Fruit fly (Drosophila melanogaster): Measurements from ENCODE around the gene Tdh.
"Not testable (repeated sequence)": the region's sequence is repeated elsewhere in the genome, so short reads cannot be mapped to it uniquely, and the experiment has no call there.

Gene Tdh

DNA sequence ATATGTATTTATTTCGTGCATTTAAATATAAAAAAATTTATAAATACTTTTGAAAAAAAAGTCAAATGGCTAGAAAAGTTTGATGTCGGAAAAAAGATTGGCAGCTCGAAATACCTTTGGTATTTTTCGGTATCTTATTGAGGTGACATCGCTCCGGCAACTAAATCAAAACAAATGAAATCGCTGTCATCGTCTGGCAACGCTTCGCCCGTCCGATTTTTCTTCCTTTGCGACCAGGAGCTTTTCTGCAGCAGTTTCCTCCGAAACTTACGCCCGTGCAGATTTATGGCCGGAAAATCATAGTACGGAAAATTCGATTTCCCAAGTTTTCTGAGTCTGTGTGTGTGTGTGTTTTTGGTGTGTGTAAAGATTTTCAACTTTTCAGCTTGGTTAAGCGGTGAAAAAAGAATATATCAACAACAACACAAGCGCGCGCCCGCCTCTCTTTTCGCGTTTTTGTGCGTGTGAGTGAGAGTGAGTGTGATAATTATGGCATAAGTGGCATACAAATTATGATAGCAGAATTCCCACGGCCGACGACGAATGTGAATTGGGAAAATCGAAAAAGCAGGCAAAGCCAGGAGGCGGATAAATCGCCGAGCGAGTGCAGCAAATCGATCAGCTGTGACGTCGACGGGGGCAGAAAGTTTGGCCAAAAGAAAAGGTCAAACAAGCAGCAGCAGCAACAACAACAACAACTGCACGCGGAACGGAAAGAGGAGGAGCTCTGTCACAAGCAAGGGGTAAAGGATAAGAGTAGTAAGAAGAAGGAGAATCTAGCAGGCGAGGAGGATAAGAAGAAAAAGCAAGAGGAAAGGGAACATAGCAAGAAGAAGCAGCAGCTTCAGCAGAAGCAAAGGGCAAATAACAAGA, 30.6 kb downstream of the Tdh start, which contains the start of gene CG32425:
Gene CG32425, plus strand, starts transcription at position 200 of the 873 bp plus-strand sequence.
- no peak for TF ChIP-seq insv (optimal IDR thresholded peaks at IDR 0.05)
- no peak for TF ChIP-seq Myc (optimal IDR thresholded peaks at IDR 0.05)
- TF ChIP-seq ttk (optimal IDR thresholded peaks at IDR 0.05), result no peak
- TF ChIP-seq Sin3A (optimal IDR thresholded peaks at IDR 0.05), result no peak
- TF ChIP-seq psq (optimal IDR thresholded peaks at IDR 0.05), result no peak
- TF ChIP-seq h (optimal IDR thresholded peaks at IDR 0.05), result no peak

DNA sequence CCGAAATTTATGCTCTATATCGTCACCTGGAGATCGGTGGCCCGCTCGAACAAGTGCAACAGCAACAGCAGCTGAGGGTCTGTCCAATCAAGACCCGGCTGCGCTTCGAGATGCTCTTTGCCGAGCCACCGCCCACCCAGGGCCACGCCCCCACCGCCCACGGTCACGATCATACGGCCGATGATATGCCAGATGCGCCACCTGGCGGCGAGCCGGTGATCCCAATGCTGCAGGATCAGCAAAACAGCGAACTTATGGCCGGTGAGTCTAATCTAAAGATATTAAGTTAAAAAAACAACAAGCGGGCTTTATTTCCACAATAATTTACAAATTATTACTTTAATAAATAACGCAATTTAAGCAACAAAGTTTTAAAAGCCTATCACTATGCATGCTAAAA, 31.5 kb downstream of the Tdh start:
- no peak for TF ChIP-seq psq (optimal IDR thresholded peaks at IDR 0.05)
- no peak for TF ChIP-seq ttk (optimal IDR thresholded peaks at IDR 0.05)
- no peak for TF ChIP-seq h (optimal IDR thresholded peaks at IDR 0.05)
- no peak for TF ChIP-seq insv (optimal IDR thresholded peaks at IDR 0.05)
- TF ChIP-seq Sin3A (optimal IDR thresholded peaks at IDR 0.05), result no peak
- no peak for TF ChIP-seq Myc (optimal IDR thresholded peaks at IDR 0.05)

DNA sequence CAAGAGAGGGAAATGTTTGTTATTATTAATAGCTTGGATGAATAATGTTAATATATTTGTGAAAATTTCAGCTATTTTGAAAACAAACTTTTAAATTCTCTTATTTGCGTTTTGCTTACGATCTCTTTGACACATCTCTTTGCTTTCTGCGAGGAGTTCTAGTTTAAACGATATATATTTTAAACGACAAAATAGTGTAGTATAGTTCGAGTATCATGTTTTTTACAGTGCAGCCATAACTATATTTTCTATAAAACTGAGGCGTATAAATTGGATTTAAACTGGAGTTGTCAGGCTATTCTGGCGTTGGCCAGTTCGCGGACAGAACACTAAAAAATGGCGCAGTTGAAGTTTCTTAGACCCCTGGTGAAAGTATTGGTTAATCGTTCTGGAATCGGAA, 32.8 kb downstream of the Tdh start, which contains the start of gene CG18281:
Gene CG18281, plus strand, starts transcription at position 301 of the 400 bp plus-strand sequence.
- not testable (repeated sequence) for TF ChIP-seq psq, Sin3A, Myc (optimal IDR thresholded peaks at IDR 0.05)

DNA sequence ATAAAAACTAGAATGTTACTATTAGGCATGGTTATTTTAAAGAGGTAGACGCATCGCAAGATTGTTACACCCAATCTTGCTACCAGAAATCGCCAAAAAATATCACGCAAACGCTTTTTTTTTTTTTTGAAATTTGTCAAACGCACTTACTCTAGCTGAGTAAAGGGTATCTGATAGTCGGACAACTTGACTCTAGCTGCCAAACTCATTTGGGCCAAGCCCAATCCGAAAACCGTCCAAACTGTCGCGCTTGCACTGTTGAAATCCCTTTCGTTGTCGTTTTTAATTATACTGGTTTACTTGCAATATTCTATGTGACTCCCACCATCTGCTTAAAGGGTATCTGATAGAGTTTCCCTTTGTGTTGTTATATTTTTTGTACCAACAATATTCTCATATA, 36.5 kb downstream of the Tdh start:
- TF ChIP-seq Myc (optimal IDR thresholded peaks at IDR 0.05), result no peak
- TF ChIP-seq insv (optimal IDR thresholded peaks at IDR 0.05), result no peak
- TF ChIP-seq ttk (optimal IDR thresholded peaks at IDR 0.05), result no peak
- TF ChIP-seq h (optimal IDR thresholded peaks at IDR 0.05), result no peak
- no peak for TF ChIP-seq Sin3A (optimal IDR thresholded peaks at IDR 0.05)
- no peak for TF ChIP-seq psq (optimal IDR thresholded peaks at IDR 0.05)

DNA sequence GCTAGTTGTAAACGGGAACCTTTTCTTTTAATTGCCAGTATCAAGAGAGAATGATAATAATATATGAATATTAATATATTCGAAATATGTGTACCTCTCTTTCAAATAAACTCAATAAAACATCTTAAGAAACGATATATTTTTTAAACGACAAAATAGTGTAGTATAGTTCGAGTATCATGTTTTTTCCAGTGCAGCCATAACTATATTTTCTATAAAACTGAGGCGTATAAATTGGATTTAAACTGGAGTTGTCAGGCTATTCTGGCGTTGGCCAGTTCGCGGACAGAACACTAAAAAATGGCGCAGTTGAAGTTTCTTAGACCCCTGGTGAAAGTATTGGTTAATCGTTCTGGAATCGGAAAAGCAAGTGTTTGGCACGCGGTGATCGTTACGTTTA, 37.1 kb downstream of the Tdh start, which contains the start of gene CG17637:
Gene CG17637, plus strand, starts transcription at position 301 of the 400 bp plus-strand sequence.
- not testable (repeated sequence) for TF ChIP-seq h, Myc, insv (optimal IDR thresholded peaks at IDR 0.05)

DNA sequence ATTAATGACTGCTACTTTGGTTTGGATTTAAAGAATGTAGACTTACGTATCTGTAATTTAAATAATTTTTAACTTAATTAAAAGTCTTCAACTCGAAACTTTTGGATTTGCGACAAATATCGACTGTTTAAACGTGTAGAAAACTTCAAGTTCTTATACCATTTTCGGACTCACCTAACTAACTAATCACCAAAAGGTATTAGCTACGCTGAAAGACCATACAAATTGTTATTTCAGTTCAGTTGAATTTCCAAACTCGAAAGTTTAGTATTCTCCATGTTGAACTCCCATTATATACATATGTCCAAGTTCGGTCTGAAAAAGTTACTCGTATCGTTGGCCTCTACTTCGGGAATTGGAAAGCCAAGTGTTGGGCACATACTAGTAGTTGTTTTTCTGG, 39.0 kb downstream of the Tdh start, which contains the start of gene CG5078:
Gene CG5078, plus strand, starts transcription at position 301 of the 400 bp plus-strand sequence.
- TF ChIP-seq Myc (optimal IDR thresholded peaks at IDR 0.05) (no peak), insv (optimal IDR thresholded peaks at IDR 0.05) (no peak), psq (optimal IDR thresholded peaks at IDR 0.05) (no peak), h (optimal IDR thresholded peaks at IDR 0.05) (no peak), Sin3A (optimal IDR thresholded peaks at IDR 0.05) (no peak), ttk (optimal IDR thresholded peaks at IDR 0.05) (no peak)

DNA sequence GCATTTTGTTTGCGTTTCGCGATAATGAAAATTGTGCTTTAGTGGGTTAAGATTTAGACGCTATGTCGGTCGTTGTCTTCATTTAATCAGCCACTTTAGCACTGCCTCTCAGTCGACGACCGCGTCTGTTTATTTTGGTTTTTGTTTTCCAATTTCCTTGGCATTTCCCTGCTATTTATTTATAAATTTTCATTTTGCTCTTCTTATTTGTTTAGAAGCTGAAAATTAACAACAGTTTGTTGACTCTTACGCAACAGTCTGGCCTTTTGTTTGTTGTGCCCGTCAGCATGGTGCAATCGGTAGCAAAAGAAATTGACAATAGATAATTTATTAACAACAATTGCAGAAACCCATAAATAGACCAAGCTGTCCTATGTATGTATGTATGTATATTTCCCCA, 40.8 kb downstream of the Tdh start:
- no peak for TF ChIP-seq Sin3A (optimal IDR thresholded peaks at IDR 0.05)
- no peak for TF ChIP-seq insv (optimal IDR thresholded peaks at IDR 0.05)
- no peak for TF ChIP-seq ttk (optimal IDR thresholded peaks at IDR 0.05)
- TF ChIP-seq psq (optimal IDR thresholded peaks at IDR 0.05), result no peak
- TF ChIP-seq h (optimal IDR thresholded peaks at IDR 0.05), result no peak
- TF ChIP-seq Myc (optimal IDR thresholded peaks at IDR 0.05), result no peak

DNA sequence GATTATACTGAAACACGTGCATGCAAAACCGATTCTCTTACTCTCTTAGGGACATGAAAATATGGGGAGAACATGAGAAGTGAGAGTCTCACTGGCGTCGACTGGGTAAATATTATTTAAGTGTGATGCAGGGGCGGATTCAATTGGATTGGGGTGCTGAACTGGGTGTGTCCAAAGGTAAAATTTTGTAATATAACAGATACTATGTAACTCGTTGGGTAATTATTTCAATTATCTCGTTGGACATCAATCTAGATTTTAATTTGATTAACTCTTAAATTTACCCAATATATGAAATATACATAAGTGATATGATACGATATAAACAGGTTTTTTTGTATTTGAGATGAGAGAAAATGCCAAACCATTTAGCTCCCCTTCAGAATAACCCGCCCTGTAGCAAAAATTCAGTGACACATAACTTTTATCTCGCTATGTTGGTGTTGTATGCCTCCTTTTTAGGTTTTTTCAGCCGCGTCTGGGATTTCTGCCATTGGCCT, 41.4 kb downstream of the Tdh start:
- no peak for TF ChIP-seq ttk (optimal IDR thresholded peaks at IDR 0.05)
- no peak for TF ChIP-seq Myc (optimal IDR thresholded peaks at IDR 0.05)
- TF ChIP-seq Sin3A (optimal IDR thresholded peaks at IDR 0.05), result no peak
- TF ChIP-seq psq (optimal IDR thresholded peaks at IDR 0.05), result no peak
- no peak for TF ChIP-seq insv (optimal IDR thresholded peaks at IDR 0.05)
- no peak for TF ChIP-seq h (optimal IDR thresholded peaks at IDR 0.05)

DNA sequence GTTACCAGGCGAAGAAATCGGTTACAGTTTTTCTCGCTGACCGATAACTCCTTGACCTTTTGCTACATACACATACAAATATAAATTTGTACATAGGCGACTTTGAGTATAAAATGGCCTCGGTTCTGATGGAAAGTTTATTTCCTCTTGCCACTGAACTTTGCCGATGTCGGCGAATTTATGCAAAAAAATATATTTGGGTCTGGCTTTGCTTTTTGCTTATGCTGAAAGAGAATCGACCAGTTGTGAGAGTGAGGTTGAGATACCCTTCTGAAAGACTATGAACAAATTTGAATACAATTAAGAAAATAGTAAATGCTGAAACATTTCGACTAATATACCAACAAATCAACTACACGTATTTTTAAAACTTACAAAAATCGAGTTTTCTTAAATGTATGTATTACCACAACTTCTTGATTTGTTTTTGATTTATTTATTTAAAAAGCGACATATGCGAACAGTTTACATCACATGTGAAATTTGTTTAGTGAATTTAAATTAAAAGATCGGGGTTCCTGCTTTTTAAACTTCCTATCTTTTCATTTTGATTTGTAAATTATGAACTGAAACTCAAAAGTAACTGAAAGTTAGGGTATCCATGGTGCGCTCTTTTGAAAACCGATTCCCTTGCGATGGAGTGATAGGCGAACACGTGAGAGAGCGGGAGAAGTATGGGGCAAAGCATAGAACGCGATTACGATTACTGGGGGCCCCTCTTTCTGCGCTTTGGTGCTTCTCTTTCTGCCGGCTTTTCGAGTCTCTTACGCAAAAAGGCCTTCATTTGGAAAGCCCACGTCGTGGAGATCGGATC, 42.6 kb downstream of the Tdh start:
- TF ChIP-seq Sin3A (optimal IDR thresholded peaks at IDR 0.05) (no peak), h (optimal IDR thresholded peaks at IDR 0.05) (no peak), Myc (optimal IDR thresholded peaks at IDR 0.05) (no peak), insv (optimal IDR thresholded peaks at IDR 0.05) (no peak)

DNA sequence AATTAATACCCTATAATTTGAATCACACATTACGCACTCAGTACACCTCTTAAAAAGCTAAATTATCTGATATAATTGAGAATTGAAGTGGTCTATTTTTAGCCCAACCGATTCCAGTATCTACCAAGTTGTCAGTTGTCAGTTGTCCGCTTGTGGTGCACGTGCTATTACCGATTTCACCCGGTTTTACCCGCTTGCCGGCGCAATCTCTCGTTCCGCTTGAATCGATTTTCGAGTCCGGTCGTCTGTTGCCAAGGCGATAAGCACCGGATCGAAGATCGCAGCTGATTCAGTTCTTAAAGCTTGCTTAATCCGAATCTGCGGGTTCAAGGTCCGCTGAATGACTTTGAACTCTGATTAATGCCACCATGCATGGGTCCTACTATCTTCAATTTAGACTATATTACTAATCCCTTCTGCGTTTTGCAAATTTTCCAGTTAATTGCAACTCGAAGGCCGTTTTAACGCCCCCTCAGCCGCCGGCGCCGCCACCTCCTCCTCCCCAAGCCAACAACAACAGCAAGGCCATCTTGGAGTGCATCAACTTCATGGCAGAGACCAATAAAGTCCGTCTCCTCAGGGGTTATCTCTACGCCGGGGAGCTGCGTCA, 44.9 kb downstream of the Tdh start:
- TF ChIP-seq Sin3A (optimal IDR thresholded peaks at IDR 0.05) (no peak), ttk (optimal IDR thresholded peaks at IDR 0.05) (no peak), h (optimal IDR thresholded peaks at IDR 0.05) (no peak)

DNA sequence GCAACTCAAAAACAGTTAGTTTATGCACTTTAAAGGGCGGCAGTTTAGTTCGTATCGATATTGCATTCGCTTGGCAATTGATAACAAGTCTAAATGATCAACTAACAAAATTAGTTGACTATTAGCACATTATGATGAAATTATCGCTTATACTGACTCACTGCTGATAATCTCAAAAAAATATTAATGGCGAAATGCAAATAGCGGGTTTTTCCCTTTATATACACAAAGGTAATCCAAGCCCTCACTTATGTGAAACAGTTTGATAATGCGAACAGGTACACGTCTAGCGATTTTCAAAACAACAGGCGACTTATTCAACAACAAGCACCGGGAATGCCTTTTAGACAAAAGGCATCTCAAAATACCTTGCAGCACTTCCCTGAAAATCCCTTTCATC, 47.4 kb downstream of the Tdh start:
- no peak for TF ChIP-seq psq (optimal IDR thresholded peaks at IDR 0.05)
- no peak for TF ChIP-seq insv (optimal IDR thresholded peaks at IDR 0.05)
- no peak for TF ChIP-seq Myc (optimal IDR thresholded peaks at IDR 0.05)
- no peak for TF ChIP-seq h (optimal IDR thresholded peaks at IDR 0.05)
- no peak for TF ChIP-seq Sin3A (optimal IDR thresholded peaks at IDR 0.05)

Measured in Kc167 (cell line).